Worm (Caenorhabditis elegans) whole organism, L1 larva: ENCODE data around the gene Y50D4A.4.

Experiments
- C04F5.9 ChIP-seq: sonication (generic microtip); optimal IDR thresholded peaks from 2 replicates; lab custom pipeline; 2016; ENCODE audit warnings: missing genetic modification characterization, missing compliant biosample characterization
- C16A3.4 ChIP-seq: fragments of 150-350 bp; optimal IDR thresholded peaks from 2 replicates; lab custom pipeline; 2014; ENCODE audit warnings: missing biosample characterization, missing genetic modification characterization
- C34B4.2 ChIP-seq: sonication (generic microtip); optimal IDR thresholded peaks from 2 replicates; lab custom pipeline; 2017; ENCODE audit warnings: mild to moderate bottlenecking, missing genetic modification characterization, missing compliant biosample characterization
- aha-1 ChIP-seq: fragments of 150-350 bp; optimal IDR thresholded peaks from 2 replicates; lab custom pipeline; 2014; ENCODE audit warnings: missing biosample characterization, missing genetic modification characterization
- aly-2 ChIP-seq: fragments of 150-350 bp; optimal IDR thresholded peaks from 2 replicates; lab custom pipeline; 2014; ENCODE audit warnings: missing biosample characterization, missing genetic modification characterization
- ama-1 ChIP-seq: fragments of 150-350 bp; optimal IDR thresholded peaks from 2 replicates; lab custom pipeline; 2014
- blmp-1 ChIP-seq: fragments of 150-350 bp; optimal IDR thresholded peaks from 2 replicates; lab custom pipeline; 2014; ENCODE audit warnings: missing biosample characterization, missing genetic modification characterization
- ceh-8 ChIP-seq: fragments of 200-800 bp; sonication (Bioruptor generic); optimal IDR thresholded peaks from 2 replicates; lab custom pipeline; 2018; ENCODE audit warnings: mild to moderate bottlenecking, missing genetic modification characterization, moderate library complexity, missing compliant biosample characterization
- ceh-90 ChIP-seq: sonication (generic microtip); optimal IDR thresholded peaks from 2 replicates; lab custom pipeline; 2016; ENCODE audit warnings: missing genetic modification characterization, missing compliant biosample characterization
- ces-1 ChIP-seq: fragments of 150-350 bp; optimal IDR thresholded peaks from 2 replicates; lab custom pipeline; 2014; ENCODE audit warnings: missing biosample characterization, missing genetic modification reagents, missing genetic modification characterization
- dpl-1 ChIP-seq, 3 experiments: fragments of 150-350 bp in 2 of 3; sonication (generic microtip) in 1 of 3; optimal IDR thresholded peaks; 2 replicates each; lab custom pipeline; 2014 to 2017; ENCODE audit warnings: missing biosample characterization in 3 of 3, missing genetic modification characterization in 3 of 3, missing genetic modification reagents in 3 of 3
- dsc-1 ChIP-seq: sonication (generic microtip); optimal IDR thresholded peaks from 2 replicates; lab custom pipeline; 2016; ENCODE audit warnings: mild to moderate bottlenecking, missing genetic modification characterization, missing compliant biosample characterization
- egl-27 ChIP-seq, 2 experiments: fragments of 150-350 bp in 1 of 2; sonication (generic microtip); optimal IDR thresholded peaks; 3 replicates each; lab custom pipeline; 2017 to 2018; ENCODE audit warnings: missing biosample characterization in 2 of 2, missing genetic modification characterization in 2 of 2, missing genetic modification reagents in 2 of 2
- fkh-10 ChIP-seq: sonication (generic microtip); optimal IDR thresholded peaks from 2 replicates; lab custom pipeline; 2017; ENCODE audit warnings: missing biosample characterization, missing genetic modification reagents, missing genetic modification characterization
- fkh-8 ChIP-seq: sonication (generic microtip); optimal IDR thresholded peaks from 2 replicates; lab custom pipeline; 2016; ENCODE audit warnings: mild to moderate bottlenecking, missing genetic modification characterization, missing compliant biosample characterization
- hlh-4 ChIP-seq: sonication (generic microtip); optimal IDR thresholded peaks from 2 replicates; lab custom pipeline; 2016; ENCODE audit warnings: mild to moderate bottlenecking, missing genetic modification characterization, missing compliant biosample characterization
- hpl-2 ChIP-seq: fragments of 150-350 bp; optimal IDR thresholded peaks from 2 replicates; lab custom pipeline; 2014; ENCODE audit warnings: missing biosample characterization, missing genetic modification reagents, missing genetic modification characterization
- irx-1 ChIP-seq: sonication (generic microtip); optimal IDR thresholded peaks from 2 replicates; lab custom pipeline; 2016; ENCODE audit warnings: missing genetic modification characterization, missing compliant biosample characterization
- isw-1 ChIP-seq: fragments of 200-800 bp; sonication (Bioruptor generic); IDR thresholded peaks from 2 replicates; pipeline ENCODE4 v1.3.6; 2022; ENCODE audit warnings: missing genetic modification characterization, missing compliant biosample characterization
- jun-1 ChIP-seq: fragments of 150-350 bp; optimal IDR thresholded peaks from 2 replicates; lab custom pipeline; 2014; ENCODE audit warnings: missing biosample characterization, missing genetic modification reagents, missing genetic modification characterization
- lin-13 ChIP-seq: fragments of 150-350 bp; optimal IDR thresholded peaks from 2 replicates; lab custom pipeline; 2014; ENCODE audit warnings: missing biosample characterization, missing genetic modification reagents, missing genetic modification characterization
- lin-35 ChIP-seq, 2 experiments: fragments of 150-350 bp; optimal IDR thresholded peaks; 2 replicates each; lab custom pipeline; 2014; ENCODE audit warnings: missing biosample characterization in 2 of 2, missing genetic modification characterization in 2 of 2, missing genetic modification reagents in 2 of 2
- lin-39 ChIP-seq: fragments of 150-350 bp; optimal IDR thresholded peaks from 2 replicates; lab custom pipeline; 2014; ENCODE audit warnings: missing biosample characterization, missing genetic modification reagents, missing genetic modification characterization
- mab-9 ChIP-seq: fragments of 200-800 bp; sonication (Bioruptor generic); IDR thresholded peaks from 2 replicates; pipeline ENCODE4 v1.3.6; 2022; ENCODE audit warnings: missing genetic modification reagents, missing genetic modification characterization, missing compliant biosample characterization
- mep-1 ChIP-seq: fragments of 150-350 bp; optimal IDR thresholded peaks from 2 replicates; lab custom pipeline; 2014; ENCODE audit warnings: missing biosample characterization, missing genetic modification characterization
- nhr-20 ChIP-seq: sonication (generic microtip); optimal IDR thresholded peaks from 2 replicates; lab custom pipeline; 2016; ENCODE audit warnings: mild to moderate bottlenecking, missing genetic modification characterization, missing compliant biosample characterization
- nhr-237 ChIP-seq: fragments of 150-350 bp; optimal IDR thresholded peaks from 2 replicates; lab custom pipeline; 2014; ENCODE audit warnings: missing biosample characterization, missing genetic modification characterization
- nhr-71 ChIP-seq: sonication (generic microtip); optimal IDR thresholded peaks from 2 replicates; lab custom pipeline; 2016; ENCODE audit warnings: mild to moderate bottlenecking, missing genetic modification characterization, moderate library complexity, missing compliant biosample characterization
- nhr-76 ChIP-seq: sonication (generic microtip); optimal IDR thresholded peaks from 2 replicates; lab custom pipeline; 2017; ENCODE audit warnings: missing biosample characterization, missing genetic modification characterization
- nhr-77 ChIP-seq: fragments of 150-350 bp; optimal IDR thresholded peaks from 2 replicates; lab custom pipeline; 2014; ENCODE audit warnings: missing biosample characterization, missing genetic modification characterization
- nhr-84 ChIP-seq: sonication (generic microtip); optimal IDR thresholded peaks from 2 replicates; lab custom pipeline; 2017; ENCODE audit warnings: missing biosample characterization, missing genetic modification characterization
- nhr-85 ChIP-seq: sonication (generic microtip); peaks from one replicate; lab custom pipeline; 2016; ENCODE audit warnings: missing genetic modification characterization, inconsistent platforms, missing compliant biosample characterization
- nhr-90 ChIP-seq: sonication (generic microtip); optimal IDR thresholded peaks from 2 replicates; lab custom pipeline; 2016; ENCODE audit warnings: mild to moderate bottlenecking, missing genetic modification characterization, missing compliant biosample characterization; ENCODE audit not compliant: poor library complexity
- pag-3 ChIP-seq: sonication (generic microtip); optimal IDR thresholded peaks from 2 replicates; lab custom pipeline; 2017; ENCODE audit warnings: missing genetic modification characterization, mild to moderate bottlenecking, missing compliant biosample characterization, antibody characterized with exemption, borderline replicate concordance; ENCODE audit not compliant: insufficient read depth
- rnt-1 ChIP-seq: sonication (generic microtip); optimal IDR thresholded peaks from 2 replicates; lab custom pipeline; 2016; ENCODE audit warnings: mild to moderate bottlenecking, missing genetic modification characterization, moderate library complexity, missing compliant biosample characterization
- snpc-4 ChIP-seq: fragments of 150-350 bp; optimal IDR thresholded peaks from 2 replicates; lab custom pipeline; 2014; ENCODE audit warnings: missing biosample characterization, missing genetic modification characterization
- swsn-7 ChIP-seq: sonication (generic microtip); optimal IDR thresholded peaks from 2 replicates; lab custom pipeline; 2016; ENCODE audit warnings: missing genetic modification characterization, missing compliant biosample characterization
- tbx-2 ChIP-seq: sonication (generic microtip); optimal IDR thresholded peaks from 2 replicates; lab custom pipeline; 2016; ENCODE audit warnings: missing genetic modification characterization, missing compliant biosample characterization
- unc-130 ChIP-seq: fragments of 150-350 bp; optimal IDR thresholded peaks from 2 replicates; lab custom pipeline; 2017; ENCODE audit warnings: missing biosample characterization, missing genetic modification characterization, inconsistent platforms
- unc-30 ChIP-seq: sonication (generic microtip); optimal IDR thresholded peaks from 2 replicates; lab custom pipeline; 2017; ENCODE audit warnings: missing biosample characterization, missing genetic modification characterization
- unc-62 ChIP-seq: fragments of 150-350 bp; optimal IDR thresholded peaks from 2 replicates; lab custom pipeline; 2014; ENCODE audit warnings: missing biosample characterization, missing genetic modification reagents, missing genetic modification characterization
- unc-98 ChIP-seq: fragments of 200-800 bp; sonication (Bioruptor generic); IDR thresholded peaks from 2 replicates; pipeline ENCODE4 v1.3.6; 2022; ENCODE audit warnings: missing genetic modification characterization, missing compliant biosample characterization
- vab-15 ChIP-seq: sonication (generic microtip); optimal IDR thresholded peaks from 2 replicates; lab custom pipeline; 2017; ENCODE audit warnings: missing genotype, mild to moderate bottlenecking, missing genetic modification characterization, missing compliant biosample characterization
- zip-4 ChIP-seq: fragments of 200-800 bp; sonication (Bioruptor generic); optimal IDR thresholded peaks from 2 replicates; lab custom pipeline; 2018; ENCODE audit warnings: mild to moderate bottlenecking, missing genetic modification characterization, moderate library complexity, missing compliant biosample characterization
- ztf-4 ChIP-seq: fragments of 150-350 bp; optimal IDR thresholded peaks from 2 replicates; lab custom pipeline; 2014; ENCODE audit warnings: missing biosample characterization, missing genetic modification characterization

The Y50D4A.4 gene

DNA sequence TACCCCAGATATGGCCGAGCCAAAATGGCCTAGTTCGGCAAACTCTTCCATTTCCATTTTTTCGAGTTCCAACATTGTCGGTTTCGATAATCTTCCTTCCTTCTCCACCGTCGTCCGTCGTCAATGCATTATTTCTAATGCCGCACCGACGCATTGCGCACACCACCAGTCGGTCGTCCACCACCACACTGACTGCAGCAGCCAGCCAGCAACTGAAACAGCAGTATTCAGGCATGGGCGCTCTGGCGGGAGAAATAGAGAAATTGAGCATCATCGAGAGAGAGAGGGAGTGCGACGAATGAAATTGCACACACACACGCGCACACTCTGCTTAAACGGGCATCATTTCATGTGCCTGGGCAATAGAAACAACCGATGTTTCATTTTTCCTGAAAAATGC lies 42.0 kb downstream of the Y50D4A.4 start (continued):
- TF ChIP-seq ceh-90 (tag; lab: Kevin White, UChicago) (no peak), ama-1 (lab: Kevin White, UChicago) (peak; percentile 33), vab-15 (tag; lab: Kevin White, UChicago) (no peak), unc-62 (GFP tag; lab: Kevin White, UChicago) (no peak), egl-27 (tag; optimal IDR thresholded peaks at IDR 0.05; lab: Kevin White, UChicago) (no peak), rnt-1 (tag; lab: Kevin White, UChicago) (peak; percentile 39), snpc-4 (tag; lab: Kevin White, UChicago) (no peak), pag-3 (no peak), mab-9 (GFP tag; lab: Robert Waterston, UW) (no peak), unc-30 (tag; lab: Kevin White, UChicago) (no peak), irx-1 (tag; lab: Kevin White, UChicago) (no peak), dpl-1 (GFP tag; optimal IDR thresholded peaks at IDR 0.05; lab: Kevin White, UChicago) (no peak), nhr-20 (tag; lab: Kevin White, UChicago) (no peak), mep-1 (tag; lab: Kevin White, UChicago) (no peak), fkh-10 (GFP tag; lab: Kevin White, UChicago) (no peak), nhr-71 (peak; percentile 75), nhr-237 (tag; lab: Kevin White, UChicago) (no peak), lin-39 (tag; lab: Kevin White, UChicago) (no peak), tbx-2 (tag; lab: Kevin White, UChicago) (peak; percentile 38), nhr-84 (no peak), unc-130 (tag; lab: Kevin White, UChicago) (no peak), hpl-2 (GFP tag; lab: Kevin White, UChicago) (no peak), blmp-1 (tag; lab: Kevin White, UChicago) (no peak), dsc-1 (tag; lab: Kevin White, UChicago) (peak; percentile 69), jun-1 (tag; lab: Kevin White, UChicago) (peak; percentile 36), C34B4.2 (tag; lab: Kevin White, UChicago) (no peak), lin-13 (GFP tag; lab: Kevin White, UChicago) (no peak), ces-1 (no peak), fkh-8 (peak; percentile 91), isw-1 (peak; percentile 10; the same call in 1 of the 2 replicates), nhr-77 (no peak), aha-1 (no peak), ztf-4 (tag; lab: Kevin White, UChicago) (peak; percentile 56), unc-98 (GFP tag; lab: Robert Waterston, UW) (no peak), ceh-8 (GFP tag; lab: Kevin White, UChicago) (peak; percentile 17), nhr-76 (tag; lab: Kevin White, UChicago) (no peak), nhr-85 (tag; lab: Kevin White, UChicago) (no peak), hlh-4 (tag; lab: Kevin White, UChicago) (no peak), C16A3.4 (tag; lab: Kevin White, UChicago) (no peak), swsn-7 (tag; lab: Kevin White, UChicago) (peak; percentile 72), lin-35 (GFP tag; optimal IDR thresholded peaks at IDR 0.05; lab: Kevin White, UChicago) (no peak), zip-4 (GFP tag; lab: Kevin White, UChicago) (peak; percentile 2), nhr-90 (tag; lab: Kevin White, UChicago) (no peak), aly-2 (tag; lab: Kevin White, UChicago) (no peak), C04F5.9 (tag; lab: Kevin White, UChicago) (no peak)
